Fruit fly (Drosophila melanogaster): ENCODE measurements around the gene CG33285.

Gene CG33285

dm6 chr3L:21064587-21064986 lies 24.2 kb downstream of the CG33285 start (continued):
- TF ChIP-seq ewg (GFP tag; optimal IDR thresholded peaks at IDR 0.05) = no peak
- TF ChIP-seq nau (GFP tag; optimal IDR thresholded peaks at IDR 0.05) = no peak
- TF ChIP-seq dmrt11E (tag; optimal IDR thresholded peaks at IDR 0.05) = no peak
- no peak for TF ChIP-seq CG15011 (GFP tag; optimal IDR thresholded peaks at IDR 0.05)
- TF ChIP-seq ap (GFP tag; IDR thresholded peaks at IDR 0.05) = no peak
- no peak for TF ChIP-seq CG3847 (GFP tag; IDR thresholded peaks at IDR 0.05)
- TF ChIP-seq sug (tag; optimal IDR thresholded peaks at IDR 0.05) = no peak
- no peak for TF ChIP-seq CG5953 (GFP tag; IDR thresholded peaks at IDR 0.05)
- TF ChIP-seq Pdp1 (GFP tag; optimal IDR thresholded peaks at IDR 0.05) = no peak
- TF ChIP-seq slou (GFP tag; optimal IDR thresholded peaks at IDR 0.05) = no peak
- TF ChIP-seq Awh (GFP tag; IDR thresholded peaks at IDR 0.05) = peak; percentile 63; the same call in 1 of the 2 replicates
- TF ChIP-seq CG9797 (GFP tag; optimal IDR thresholded peaks at IDR 0.05) = no peak
- TF ChIP-seq p53 (GFP tag; optimal IDR thresholded peaks at IDR 0.05) = no peak
- TF ChIP-seq gce (GFP tag; IDR thresholded peaks at IDR 0.05) = 0 out of 3 replicates have a peak, but pooled peaks have one; percentile 23
- TF ChIP-seq Ravus (GFP tag; IDR thresholded peaks at IDR 0.05) = no peak
- peak; percentile 65 for TF ChIP-seq sens (GFP tag)
- no peak for TF ChIP-seq CG1529 (GFP tag; optimal IDR thresholded peaks at IDR 0.05)
- no peak for TF ChIP-seq gfzf (GFP tag; optimal IDR thresholded peaks at IDR 0.05)
- no peak for TF ChIP-seq unpg (GFP tag; optimal IDR thresholded peaks at IDR 0.05)
- TF ChIP-seq pzg (GFP tag; optimal IDR thresholded peaks at IDR 0.05) = no peak
- TF ChIP-seq bbx (GFP tag; IDR thresholded peaks at IDR 0.05; ENCODE audit: partially characterized antibody) = no peak
- TF ChIP-seq C15 (GFP tag; IDR thresholded peaks at IDR 0.05) = 0 out of 3 replicates have a peak, but pooled peaks have one; percentile 19
- TF ChIP-seq CG11456 (GFP tag; IDR thresholded peaks at IDR 0.05) = no peak

dm6 chr3L:21061968-21062367 lies 26.8 kb downstream of the CG33285 start:
- 0 out of 4 replicates have a peak, but pooled peaks have one; percentile 52 for TF ChIP-seq chinmo (GFP tag; IDR thresholded peaks at IDR 0.05; ENCODE audit: partially characterized antibody)
- peak; percentile 10 for TF ChIP-seq B-H2 (GFP tag; optimal IDR thresholded peaks at IDR 0.05)
- no peak for TF ChIP-seq CG6791 (GFP tag; IDR thresholded peaks at IDR 0.05; ENCODE audit: partially characterized antibody)
- peak; percentile 50 for TF ChIP-seq sd (tag; optimal IDR thresholded peaks at IDR 0.05)
- TF ChIP-seq HHEX (GFP tag; optimal IDR thresholded peaks at IDR 0.05) = peak; percentile 6
- peak; percentile 57 for TF ChIP-seq CG13894 (tag; optimal IDR thresholded peaks at IDR 0.05)

dm6 chr3L:21060189-21061070 lies 28.4 kb downstream of the CG33285 start:
- TF ChIP-seq CG10979 (tag; optimal IDR thresholded peaks at IDR 0.05) (peak; percentile 41), CG9876 (GFP tag; optimal IDR thresholded peaks at IDR 0.05) (no peak), aop (GFP tag; IDR thresholded peaks at IDR 0.05) (peak; percentile 54; the same call in 1 of the 2 replicates), dmrt99B (tag; optimal IDR thresholded peaks at IDR 0.05) (peak; percentile 40), ato (GFP tag; IDR thresholded peaks at IDR 0.05; ENCODE audit: partially characterized antibody) (no peak), grau (tag; optimal IDR thresholded peaks at IDR 0.05) (peak; percentile 31), hkb (optimal IDR thresholded peaks at IDR 0.05) (no peak), hkb (GFP tag; IDR thresholded peaks at IDR 0.05) (peak; percentile 38; the same call in 1 of the 2 replicates), inv (GFP tag; IDR thresholded peaks at IDR 0.05; ENCODE audit: partially characterized antibody) (no peak), Trl (optimal IDR thresholded peaks at IDR 0.05) (peak; percentile 55 to 64), Trl (GFP tag; optimal IDR thresholded peaks at IDR 0.05) (no peak), CG12744 (GFP tag; optimal IDR thresholded peaks at IDR 0.05) (no peak), nau (GFP tag; optimal IDR thresholded peaks at IDR 0.05) (no peak), fd96Cb (tag; optimal IDR thresholded peaks at IDR 0.05) (peak; percentile 35), CG8924 (tag; optimal IDR thresholded peaks at IDR 0.05) (peak; percentile 24), CG14050 (GFP tag; IDR thresholded peaks at IDR 0.05) (no peak), sens-2 (GFP tag; IDR thresholded peaks at IDR 0.05) (no peak), CG9727 (GFP tag; optimal IDR thresholded peaks at IDR 0.05) (no peak), CG11504 (tag; optimal IDR thresholded peaks at IDR 0.05) (peak; percentile 57), gem (tag; optimal IDR thresholded peaks at IDR 0.05) (peak; percentile 66)

All from whole organism, embryonic.